Fruit fly (Drosophila melanogaster) whole organism, embryonic: Measurements from ENCODE around the gene yellow-e.

Experiments
- Abd-B ChIP-seq: fragments of 200-800 bp; sonication (Bioruptor generic); optimal IDR thresholded peaks from 2 replicates; lab custom pipeline; 2018; ENCODE audit warnings: missing biosample characterization, mild to moderate bottlenecking, missing genetic modification characterization, moderate library complexity
- Atf3 ChIP-seq: fragments of 200-800 bp; sonication (Bioruptor generic); optimal IDR thresholded peaks from 3 replicates; lab custom pipeline; 2016; ENCODE audit warnings: missing biosample characterization, missing genetic modification characterization
- Blimp-1 ChIP-seq: fragments of 200-800 bp; sonication (Bioruptor generic); optimal IDR thresholded peaks from 3 replicates; lab custom pipeline; 2018; ENCODE audit warnings: missing biosample characterization, missing genetic modification characterization, mild to moderate bottlenecking, moderate library complexity, missing genetic modification reagents
- CG11398 ChIP-seq: fragments of 200-800 bp; sonication (Bioruptor generic); optimal IDR thresholded peaks from 2 replicates; lab custom pipeline; 2016; ENCODE audit warnings: missing biosample characterization, missing genetic modification characterization
- CG12071 ChIP-seq: fragments of 200-800 bp; sonication (Bioruptor generic); optimal IDR thresholded peaks from 3 replicates; lab custom pipeline; 2018; ENCODE audit warnings: missing biosample characterization, mild to moderate bottlenecking, missing genetic modification characterization
- CG12659 ChIP-seq: fragments of 200-800 bp; sonication (Bioruptor generic); optimal IDR thresholded peaks from 3 replicates; lab custom pipeline; 2017; ENCODE audit warnings: mild to moderate bottlenecking, missing biosample characterization, missing genetic modification reagents, missing genetic modification characterization
- CG13296 ChIP-seq: fragments of 200-800 bp; sonication (Bioruptor generic); optimal IDR thresholded peaks from 3 replicates; lab custom pipeline; 2018; ENCODE audit warnings: missing biosample characterization, mild to moderate bottlenecking, missing genetic modification characterization
- CG14710 ChIP-seq: fragments of 200-800 bp; sonication (Bioruptor generic); optimal IDR thresholded peaks from 3 replicates; lab custom pipeline; 2019; ENCODE audit warnings: missing biosample characterization, mild to moderate bottlenecking, missing genetic modification characterization, moderate library complexity
- CG14965 ChIP-seq: fragments of 200-800 bp; sonication (Bioruptor generic); optimal IDR thresholded peaks from 2 replicates; lab custom pipeline; 2016; ENCODE audit warnings: missing biosample characterization, missing genetic modification characterization, borderline replicate concordance
- CG15479 ChIP-seq: fragments of 200-800 bp; sonication (Bioruptor generic); optimal IDR thresholded peaks from 3 replicates; lab custom pipeline; 2019; ENCODE audit warnings: missing biosample characterization, mild to moderate bottlenecking, missing genetic modification characterization, moderate library complexity
- CG17186 ChIP-seq: fragments of 200-800 bp; sonication (Bioruptor generic); optimal IDR thresholded peaks from 3 replicates; lab custom pipeline; 2017; ENCODE audit warnings: missing biosample characterization, missing genetic modification reagents, missing genetic modification characterization
- CG3065 ChIP-seq: fragments of 200-800 bp; sonication (Bioruptor generic); optimal IDR thresholded peaks from 2 replicates; lab custom pipeline; 2016; ENCODE audit warnings: missing biosample characterization, missing genetic modification characterization
- CG33213 ChIP-seq: fragments of 200-800 bp; sonication (Bioruptor generic); optimal IDR thresholded peaks from 3 replicates; lab custom pipeline; 2016; ENCODE audit warnings: missing biosample characterization, missing genetic modification characterization
- CG3995 ChIP-seq: fragments of 200-800 bp; sonication (Bioruptor generic); optimal IDR thresholded peaks from 3 replicates; lab custom pipeline; 2016; ENCODE audit warnings: missing biosample characterization, missing genetic modification characterization
- CG42726 ChIP-seq: fragments of 200-800 bp; sonication (Bioruptor generic); IDR thresholded peaks from 2 replicates; pipeline ENCODE4 v1.3.6; 2022; ENCODE audit warnings: missing biosample characterization, missing genetic modification characterization; ENCODE audit not compliant: partially characterized antibody
- CG4404 ChIP-seq: fragments of 200-800 bp; sonication (Bioruptor generic); IDR thresholded peaks from 2 replicates; pipeline ENCODE4 v1.3.6; 2022; ENCODE audit warnings: missing biosample characterization, missing genetic modification characterization
- CG4854 ChIP-seq: fragments of 200-800 bp; sonication (Bioruptor generic); optimal IDR thresholded peaks from 2 replicates; lab custom pipeline; 2016; ENCODE audit warnings: missing biosample characterization, missing genetic modification characterization, inconsistent platforms
- CG6254 ChIP-seq: fragments of 200-800 bp; sonication (Bioruptor generic); optimal IDR thresholded peaks from 3 replicates; lab custom pipeline; 2017; ENCODE audit warnings: mild to moderate bottlenecking, missing biosample characterization, missing genetic modification reagents, missing genetic modification characterization
- CG6765 ChIP-seq: fragments of 200-800 bp; sonication (Bioruptor generic); optimal IDR thresholded peaks from 3 replicates; lab custom pipeline; 2017; ENCODE audit warnings: missing biosample characterization, mild to moderate bottlenecking, missing genetic modification characterization
- CG7357 ChIP-seq: fragments of 200-800 bp; sonication (Bioruptor generic); IDR thresholded peaks from 3 replicates; pipeline ENCODE4 v1.3.6; 2022; ENCODE audit warnings: missing biosample characterization, missing genetic modification characterization
- HLH4C ChIP-seq: fragments of 200-800 bp; sonication (Bioruptor generic); IDR thresholded peaks from 3 replicates; pipeline ENCODE4 v1.3.6; 2022; ENCODE audit warnings: missing biosample characterization, missing genetic modification characterization; ENCODE audit not compliant: partially characterized antibody
- Jarid2 ChIP-seq: fragments of 200-800 bp; sonication (Bioruptor generic); optimal IDR thresholded peaks from 3 replicates; lab custom pipeline; 2017; ENCODE audit warnings: mild to moderate bottlenecking, missing biosample characterization, missing genetic modification reagents, missing genetic modification characterization
- Lpt ChIP-seq: fragments of >200 bp; optimal IDR thresholded peaks from 2 replicates; lab custom pipeline; 2018; ENCODE audit warnings: missing biosample characterization, missing genetic modification characterization
- NFAT ChIP-seq: fragments of 200-800 bp; sonication (Bioruptor generic); IDR thresholded peaks from 2 replicates; pipeline ENCODE4 v1.3.6; 2022; ENCODE audit warnings: missing biosample characterization, missing genetic modification characterization
- NfI ChIP-seq: fragments of 200-800 bp; sonication (Bioruptor generic); optimal IDR thresholded peaks from 3 replicates; lab custom pipeline; 2018; ENCODE audit warnings: missing biosample characterization, mild to moderate bottlenecking, missing genetic modification characterization, moderate library complexity
- Poxn ChIP-seq: fragments of 200-800 bp; sonication (Bioruptor generic); IDR thresholded peaks from 2 replicates; pipeline ENCODE4 v1.3.6; 2022; ENCODE audit warnings: missing biosample characterization, missing genetic modification characterization
- Rx ChIP-seq: fragments of 200-800 bp; sonication (Bioruptor generic); IDR thresholded peaks from 2 replicates; pipeline ENCODE4 v1.3.6; 2022; ENCODE audit warnings: missing biosample characterization, missing genetic modification characterization
- Sry-δ ChIP-seq: fragments of 200-800 bp; sonication (Bioruptor generic); optimal IDR thresholded peaks from 2 replicates; lab custom pipeline; 2016; ENCODE audit warnings: missing biosample characterization, missing genetic modification characterization
- Ssrp ChIP-seq: fragments of 200-800 bp; sonication (Bioruptor generic); optimal IDR thresholded peaks from 2 replicates; lab custom pipeline; 2018; ENCODE audit warnings: missing biosample characterization, mild to moderate bottlenecking, missing genetic modification characterization, moderate library complexity
- Taf1 ChIP-seq: fragments of 200-800 bp; sonication (Bioruptor generic); IDR thresholded peaks from 2 replicates; pipeline ENCODE4 v1.3.6; 2022; ENCODE audit warnings: missing biosample characterization, missing genetic modification characterization
- Tbp ChIP-seq: fragments of >200 bp; optimal IDR thresholded peaks from 2 replicates; lab custom pipeline; 2018; ENCODE audit warnings: missing biosample characterization, missing genetic modification characterization
- Trl ChIP-seq, 3 experiments: fragments of >200 bp in 2 of 3; fragments of 200-800 bp in 1 of 3; sonication (Bioruptor generic) in 1 of 3; optimal IDR thresholded peaks; 2 replicates in 1 of 3; 3 replicates in 2 of 3; lab custom pipeline; 2016 to 2017; ENCODE audit warnings: missing biosample characterization in 1 of 3, missing genetic modification characterization in 1 of 3
- Usf ChIP-seq: fragments of 200-800 bp; sonication (Bioruptor generic); optimal IDR thresholded peaks from 2 replicates; lab custom pipeline; 2017; ENCODE audit warnings: missing genotype, missing biosample characterization, missing genetic modification characterization
- al ChIP-seq: fragments of 200-800 bp; sonication (Bioruptor generic); IDR thresholded peaks from 2 replicates; pipeline ENCODE4 v1.3.6; 2022; ENCODE audit warnings: missing biosample characterization, missing genetic modification characterization
- cato ChIP-seq: fragments of 200-800 bp; sonication (Bioruptor generic); optimal IDR thresholded peaks from 2 replicates; lab custom pipeline; 2016; ENCODE audit warnings: missing biosample characterization, missing genetic modification characterization, borderline replicate concordance
- ewg ChIP-seq: fragments of 200-800 bp; sonication (Bioruptor generic); optimal IDR thresholded peaks from 3 replicates; lab custom pipeline; 2017; ENCODE audit warnings: mild to moderate bottlenecking, missing biosample characterization, missing genetic modification reagents, missing genetic modification characterization
- eyg ChIP-seq: fragments of 200-800 bp; sonication (Bioruptor generic); optimal IDR thresholded peaks from 3 replicates; lab custom pipeline; 2016; ENCODE audit warnings: missing biosample characterization, missing genetic modification characterization
- gcm ChIP-seq: fragments of 200-800 bp; sonication (Bioruptor generic); optimal IDR thresholded peaks from 2 replicates; lab custom pipeline; 2019; ENCODE audit warnings: missing biosample characterization, mild to moderate bottlenecking, missing genetic modification characterization, moderate library complexity
- gcm2 ChIP-seq: fragments of 200-800 bp; sonication (Bioruptor generic); optimal IDR thresholded peaks from 2 replicates; lab custom pipeline; 2016; ENCODE audit warnings: missing biosample characterization, missing genetic modification characterization
- gro ChIP-seq: fragments of 200-800 bp; sonication (Bioruptor generic); optimal IDR thresholded peaks from 2 replicates; lab custom pipeline; 2016; ENCODE audit warnings: missing biosample characterization, missing genetic modification characterization
- gsb ChIP-seq: fragments of 200-800 bp; sonication (Bioruptor generic); IDR thresholded peaks from 2 replicates; pipeline ENCODE4 v1.3.6; 2022; ENCODE audit warnings: missing biosample characterization, missing genetic modification characterization
- hkb ChIP-seq, 2 experiments: fragments of 200-800 bp in 1 of 2; fragments of >200 bp in 1 of 2; sonication (Bioruptor generic) in 1 of 2; IDR thresholded peaks in 1 of 2; optimal IDR thresholded peaks in 1 of 2; 2 replicates each; pipeline versions ENCODE4 v1.3.6 to Lab custom; 2017 to 2022; ENCODE audit warnings: missing biosample characterization in 1 of 2, missing genetic modification characterization in 1 of 2
- nau ChIP-seq: fragments of 200-800 bp; sonication (Bioruptor generic); optimal IDR thresholded peaks from 3 replicates; lab custom pipeline; 2017; ENCODE audit warnings: missing biosample characterization, mild to moderate bottlenecking, missing genetic modification characterization, missing genetic modification reagents
- odd ChIP-seq: fragments of 200-800 bp; sonication (Bioruptor generic); optimal IDR thresholded peaks from 2 replicates; lab custom pipeline; 2017; ENCODE audit warnings: missing biosample characterization, mild to moderate bottlenecking, missing genetic modification characterization
- pho ChIP-seq: fragments of 200-800 bp; sonication (Bioruptor generic); optimal IDR thresholded peaks from 2 replicates; lab custom pipeline; 2016; ENCODE audit warnings: missing biosample characterization, missing genetic modification characterization
- pzg ChIP-seq: fragments of 200-800 bp; sonication (Bioruptor generic); optimal IDR thresholded peaks from 3 replicates; lab custom pipeline; 2018; ENCODE audit warnings: missing biosample characterization, mild to moderate bottlenecking, missing genetic modification characterization, moderate library complexity
- repo ChIP-seq: fragments of 200-800 bp; sonication (Bioruptor generic); optimal IDR thresholded peaks from 2 replicates; lab custom pipeline; 2016; ENCODE audit warnings: missing biosample characterization, missing genetic modification characterization
- shn ChIP-seq: fragments of 200-800 bp; sonication (Bioruptor generic); optimal IDR thresholded peaks from 3 replicates; lab custom pipeline; 2016; ENCODE audit warnings: missing biosample characterization, missing genetic modification characterization
- slbo ChIP-seq: fragments of 200-800 bp; sonication (Bioruptor generic); IDR thresholded peaks from 2 replicates; pipeline ENCODE4 v1.3.6; 2022; ENCODE audit warnings: missing biosample characterization, missing genetic modification characterization
- tap ChIP-seq: fragments of 200-800 bp; optimal IDR thresholded peaks from 3 replicates; lab custom pipeline; 2019; ENCODE audit warnings: missing biosample characterization, mild to moderate bottlenecking, missing genetic modification characterization, moderate library complexity

Gene yellow-e

dm6 chr3R:13382656-13383142, 32.4 kb downstream of the yellow-e start (continued):
- TF ChIP-seq Lpt (GFP tag; lab: Kevin White, UChicago) (no peak), CG13296 (GFP tag; lab: Kevin White, UChicago) (no peak), CG12659 (GFP tag; lab: Kevin White, UChicago) (no peak), CG3995 (GFP tag; lab: Kevin White, UChicago) (no peak), CG3065 (GFP tag; lab: Kevin White, UChicago) (no peak), Usf (GFP tag; lab: Kevin White, UChicago) (no peak), CG4404 (no peak), shn (GFP tag; lab: Kevin White, UChicago) (peak; percentile 20), Abd-B (GFP tag; lab: Kevin White, UChicago) (no peak), Sry-δ (GFP tag; lab: Kevin White, UChicago) (no peak), slbo (GFP tag; lab: Robert Waterston, UW) (peak; percentile 58), nau (GFP tag; lab: Kevin White, UChicago) (no peak), tap (no peak), pho (no peak), al (no peak), CG42726 (no peak), Tbp (GFP tag; lab: Kevin White, UChicago) (no peak), gro (GFP tag; lab: Kevin White, UChicago) (peak; percentile 61), pzg (GFP tag; lab: Kevin White, UChicago) (peak; percentile 26), cato (GFP tag; lab: Kevin White, UChicago) (no peak), Rx (GFP tag; lab: Robert Waterston, UW) (no peak), CG33213 (no peak), hkb (optimal IDR thresholded peaks at IDR 0.05; lab: Kevin White, UChicago) (no peak), hkb (GFP tag; IDR thresholded peaks at IDR 0.05; lab: Robert Waterston, UW) (0 out of 2 replicates have a peak, but pooled peaks have one; percentile 6), CG11398 (GFP tag; lab: Kevin White, UChicago) (no peak), eyg (GFP tag; lab: Kevin White, UChicago) (peak; percentile 51), Ssrp (tag; lab: Kevin White, UChicago) (no peak), Jarid2 (GFP tag; lab: Kevin White, UChicago) (no peak), CG4854 (no peak), CG7357 (no peak), CG12071 (GFP tag; lab: Kevin White, UChicago) (no peak), CG15479 (peak; percentile 12), ewg (GFP tag; lab: Kevin White, UChicago) (no peak), NFAT (GFP tag; lab: Robert Waterston, UW) (peak; percentile 34; the same call in 1 of the 2 replicates), HLH4C (GFP tag; lab: Robert Waterston, UW) (no peak), repo (no peak), CG14965 (no peak), Atf3 (no peak), Poxn (GFP tag; lab: Robert Waterston, UW) (no peak), odd (GFP tag; lab: Kevin White, UChicago) (no peak), CG6765 (GFP tag; lab: Kevin White, UChicago) (peak; percentile 65), gcm2 (no peak), CG6254 (GFP tag; lab: Kevin White, UChicago) (no peak), gsb (no peak), gcm (GFP tag; lab: Kevin White, UChicago) (no peak), CG14710 (tag; lab: Kevin White, UChicago) (no peak), NfI (GFP tag; lab: Kevin White, UChicago) (no peak), Taf1 (GFP tag; lab: Robert Waterston, UW) (no peak), CG17186 (GFP tag; lab: Kevin White, UChicago) (no peak), Blimp-1 (GFP tag; lab: Kevin White, UChicago) (no peak), Trl (optimal IDR thresholded peaks at IDR 0.05; lab: Kevin White, UChicago) (peak; percentile 43 to 62), Trl (GFP tag; optimal IDR thresholded peaks at IDR 0.05; lab: Kevin White, UChicago) (no peak)
